Worm (Caenorhabditis elegans): ENCODE measurements around the gene F35H8.1.

- TF ChIP-seq die-1 (tag; optimal IDR thresholded peaks at IDR 0.05) (no peak), lir-1 (GFP tag; conservative IDR thresholded peaks at IDR 0.05) (no peak), F22D6.2 (tag; optimal IDR thresholded peaks at IDR 0.05) (no peak), bed-2 (GFP tag; IDR thresholded peaks at IDR 0.05) (no peak), ekl-4 (GFP tag; IDR thresholded peaks at IDR 0.05) (no peak), sdz-38 (tag; optimal IDR thresholded peaks at IDR 0.05) (no peak), akir-1 (GFP tag; optimal IDR thresholded peaks at IDR 0.05) (no peak), let-526 (GFP tag; IDR thresholded peaks at IDR 0.05) (no peak)
These were observed 36.6 kb upstream of the F35H8.1 start, which contains the start of gene eral-1 for ce11 chrII:9589667-9590066.

All from whole organism, young adult.